Fruit fly (Drosophila melanogaster) whole organism, embryonic: ENCODE data around the gene Naxd.

ENCODE experiments used
- B-H1 ChIP-seq: fragments of 200-800 bp; sonication (Bioruptor generic); IDR thresholded peaks from 3 replicates; pipeline ENCODE4 v1.3.6; 2022; ENCODE audit warnings: missing biosample characterization, missing genetic modification characterization
- BtbVII ChIP-seq: fragments of 200-800 bp; sonication (Bioruptor generic); optimal IDR thresholded peaks from 3 replicates; lab custom pipeline; 2017; ENCODE audit warnings: missing biosample characterization, mild to moderate bottlenecking, missing genetic modification characterization
- CG11695 ChIP-seq: fragments of 200-800 bp; sonication (Bioruptor generic); IDR thresholded peaks from 3 replicates; pipeline ENCODE4 v1.3.6; 2022; ENCODE audit warnings: missing biosample characterization, missing genetic modification characterization
- CG11696 ChIP-seq: fragments of 200-800 bp; sonication (Bioruptor generic); IDR thresholded peaks from 2 replicates; pipeline ENCODE4 v1.3.6; 2022; ENCODE audit warnings: missing biosample characterization, missing genetic modification characterization
- CG12942 ChIP-seq: fragments of 200-800 bp; sonication (Bioruptor generic); optimal IDR thresholded peaks from 3 replicates; lab custom pipeline; 2016; ENCODE audit warnings: missing biosample characterization, missing genetic modification characterization
- CG17186 ChIP-seq: fragments of 200-800 bp; sonication (Bioruptor generic); optimal IDR thresholded peaks from 3 replicates; lab custom pipeline; 2017; ENCODE audit warnings: missing biosample characterization, missing genetic modification reagents, missing genetic modification characterization
- CG17612 ChIP-seq: fragments of 200-800 bp; sonication (Bioruptor generic); IDR thresholded peaks from 2 replicates; pipeline ENCODE4 v1.3.6; 2022; ENCODE audit warnings: missing biosample characterization, missing genetic modification characterization
- CG17829 ChIP-seq: fragments of 200-800 bp; optimal IDR thresholded peaks from 2 replicates; lab custom pipeline; 2019; ENCODE audit warnings: missing biosample characterization, mild to moderate bottlenecking, missing genetic modification characterization, moderate library complexity
- CG18011 ChIP-seq: fragments of 200-800 bp; sonication (Bioruptor generic); optimal IDR thresholded peaks from 2 replicates; lab custom pipeline; 2017; ENCODE audit warnings: missing biosample characterization, missing genetic modification characterization, mild to moderate bottlenecking, moderate library complexity, missing genotype
- CG1832 ChIP-seq: fragments of 200-800 bp; sonication (Bioruptor generic); optimal IDR thresholded peaks from 2 replicates; lab custom pipeline; 2017; ENCODE audit warnings: missing biosample characterization, mild to moderate bottlenecking, missing genetic modification characterization, inconsistent platforms
- CG2116 ChIP-seq: fragments of 200-800 bp; sonication (Bioruptor generic); optimal IDR thresholded peaks from 3 replicates; lab custom pipeline; 2018; ENCODE audit warnings: missing biosample characterization, mild to moderate bottlenecking, missing genetic modification characterization
- CG30020 ChIP-seq: fragments of 200-800 bp; optimal IDR thresholded peaks from 2 replicates; lab custom pipeline; 2019; ENCODE audit warnings: missing biosample characterization, mild to moderate bottlenecking, missing genetic modification characterization, moderate library complexity
- CG34224 ChIP-seq: fragments of 200-800 bp; sonication (Bioruptor generic); IDR thresholded peaks from 3 replicates; pipeline ENCODE4 v1.3.6; 2022; ENCODE audit warnings: missing biosample characterization, missing genetic modification characterization; ENCODE audit not compliant: partially characterized antibody
- CG3838 ChIP-seq: fragments of 200-800 bp; sonication (Bioruptor generic); optimal IDR thresholded peaks from 3 replicates; lab custom pipeline; 2016; ENCODE audit warnings: missing biosample characterization, missing genetic modification characterization
- CG4424 ChIP-seq: fragments of 200-800 bp; sonication (Bioruptor generic); optimal IDR thresholded peaks from 3 replicates; lab custom pipeline; 2016; ENCODE audit warnings: missing biosample characterization, missing genetic modification characterization
- CG6689 ChIP-seq: fragments of 200-800 bp; sonication (Bioruptor generic); IDR thresholded peaks from 2 replicates; pipeline ENCODE4 v1.3.6; 2022; ENCODE audit warnings: missing biosample characterization, missing genetic modification characterization
- CG7745 ChIP-seq: fragments of 200-800 bp; sonication (Bioruptor generic); optimal IDR thresholded peaks from 2 replicates; lab custom pipeline; 2018; ENCODE audit warnings: missing biosample characterization, mild to moderate bottlenecking, missing genetic modification characterization, moderate library complexity
- CG7928 ChIP-seq: fragments of 200-800 bp; sonication (Bioruptor generic); optimal IDR thresholded peaks from 2 replicates; lab custom pipeline; 2017; ENCODE audit warnings: missing biosample characterization, mild to moderate bottlenecking, missing genetic modification characterization
- CG8359 ChIP-seq: fragments of 200-800 bp; sonication (Bioruptor generic); optimal IDR thresholded peaks from 2 replicates; lab custom pipeline; 2017; ENCODE audit warnings: missing biosample characterization, mild to moderate bottlenecking, missing genetic modification characterization, borderline replicate concordance
- CG8388 ChIP-seq: fragments of 200-800 bp; sonication (Bioruptor generic); optimal IDR thresholded peaks from 2 replicates; lab custom pipeline; 2019; ENCODE audit warnings: missing biosample characterization, mild to moderate bottlenecking, missing genetic modification characterization, moderate library complexity
- Dek ChIP-seq: fragments of 200-800 bp; sonication (Bioruptor generic); optimal IDR thresholded peaks from 3 replicates; lab custom pipeline; 2019; ENCODE audit warnings: missing biosample characterization, mild to moderate bottlenecking, missing genetic modification characterization, moderate library complexity
- Dip2 ChIP-seq: fragments of 200-800 bp; sonication (Bioruptor generic); IDR thresholded peaks from 2 replicates; pipeline ENCODE4 v1.3.6; 2022; ENCODE audit warnings: missing biosample characterization, missing genetic modification characterization
- H2.0 ChIP-seq: fragments of 200-800 bp; sonication (Bioruptor generic); IDR thresholded peaks from 2 replicates; pipeline ENCODE4 v1.3.6; 2022; ENCODE audit warnings: missing biosample characterization, missing genetic modification characterization
- HLHmδ ChIP-seq: fragments of 200-800 bp; sonication (Bioruptor generic); optimal IDR thresholded peaks from 2 replicates; lab custom pipeline; 2018; ENCODE audit warnings: missing biosample characterization, mild to moderate bottlenecking, missing genetic modification characterization, moderate library complexity
- Jarid2 ChIP-seq: fragments of 200-800 bp; sonication (Bioruptor generic); optimal IDR thresholded peaks from 3 replicates; lab custom pipeline; 2017; ENCODE audit warnings: mild to moderate bottlenecking, missing biosample characterization, missing genetic modification reagents, missing genetic modification characterization
- Lhr ChIP-seq: fragments of 200-800 bp; sonication (Bioruptor generic); optimal IDR thresholded peaks from 3 replicates; lab custom pipeline; 2017; ENCODE audit warnings: mild to moderate bottlenecking, missing biosample characterization, missing genetic modification reagents, missing genetic modification characterization
- Lpt ChIP-seq: fragments of >200 bp; optimal IDR thresholded peaks from 2 replicates; lab custom pipeline; 2018; ENCODE audit warnings: missing biosample characterization, missing genetic modification characterization
- NfI ChIP-seq: fragments of 200-800 bp; sonication (Bioruptor generic); optimal IDR thresholded peaks from 3 replicates; lab custom pipeline; 2018; ENCODE audit warnings: missing biosample characterization, mild to moderate bottlenecking, missing genetic modification characterization, moderate library complexity
- al ChIP-seq: fragments of 200-800 bp; sonication (Bioruptor generic); IDR thresholded peaks from 2 replicates; pipeline ENCODE4 v1.3.6; 2022; ENCODE audit warnings: missing biosample characterization, missing genetic modification characterization
- az2 ChIP-seq: fragments of 200-800 bp; sonication (Bioruptor generic); optimal IDR thresholded peaks from 3 replicates; lab custom pipeline; 2016; ENCODE audit warnings: missing biosample characterization, missing genetic modification characterization
- bab2 ChIP-seq: fragments of 200-800 bp; sonication (Bioruptor generic); optimal IDR thresholded peaks from 2 replicates; lab custom pipeline; 2016; ENCODE audit warnings: missing biosample characterization, missing genetic modification characterization
- bsh ChIP-seq, 2 experiments: fragments of 200-800 bp; sonication (Bioruptor generic); optimal IDR thresholded peaks; 2 replicates each; lab custom pipeline; 2017 to 2018; ENCODE audit warnings: mild to moderate bottlenecking in 2 of 2, missing biosample characterization in 2 of 2, missing genetic modification characterization in 2 of 2, moderate library complexity in 1 of 2
- chinmo ChIP-seq: fragments of 200-800 bp; sonication (Bioruptor generic); IDR thresholded peaks from 4 replicates; pipeline ENCODE4 v1.3.6; 2022; ENCODE audit warnings: missing biosample characterization, missing genetic modification characterization; ENCODE audit not compliant: partially characterized antibody
- da ChIP-seq: fragments of 200-800 bp; sonication (Bioruptor generic); optimal IDR thresholded peaks from 2 replicates; lab custom pipeline; 2016; ENCODE audit warnings: missing biosample characterization, missing genetic modification characterization
- fu2 ChIP-seq: fragments of 200-800 bp; sonication (Bioruptor generic); optimal IDR thresholded peaks from 2 replicates; lab custom pipeline; 2016; ENCODE audit warnings: missing biosample characterization, missing genetic modification characterization
- gem ChIP-seq: fragments of 200-800 bp; sonication (Bioruptor generic); optimal IDR thresholded peaks from 2 replicates; lab custom pipeline; 2019; ENCODE audit warnings: missing biosample characterization, mild to moderate bottlenecking, missing genetic modification characterization, moderate library complexity
- jumu ChIP-seq: fragments of 200-800 bp; sonication (Bioruptor generic); optimal IDR thresholded peaks from 3 replicates; lab custom pipeline; 2016; ENCODE audit warnings: missing biosample characterization, missing genetic modification characterization
- lab ChIP-seq: fragments of 200-800 bp; sonication (Bioruptor generic); optimal IDR thresholded peaks from 3 replicates; lab custom pipeline; 2017; ENCODE audit warnings: missing biosample characterization, missing genetic modification characterization, mild to moderate bottlenecking, moderate library complexity, missing genetic modification reagents
- maf-S ChIP-seq: fragments of 200-800 bp; sonication (Bioruptor generic); optimal IDR thresholded peaks from 2 replicates; lab custom pipeline; 2016; ENCODE audit warnings: missing biosample characterization, missing genetic modification characterization
- nmo ChIP-seq: fragments of 200-800 bp; sonication (Bioruptor generic); optimal IDR thresholded peaks from 2 replicates; lab custom pipeline; 2018; ENCODE audit warnings: missing biosample characterization, mild to moderate bottlenecking, missing genetic modification characterization, moderate library complexity
- p53 ChIP-seq: fragments of 200-800 bp; sonication (Bioruptor generic); optimal IDR thresholded peaks from 2 replicates; lab custom pipeline; 2016; ENCODE audit warnings: missing biosample characterization, missing genetic modification characterization
- pzg ChIP-seq: fragments of 200-800 bp; sonication (Bioruptor generic); optimal IDR thresholded peaks from 3 replicates; lab custom pipeline; 2018; ENCODE audit warnings: missing biosample characterization, mild to moderate bottlenecking, missing genetic modification characterization, moderate library complexity
- ranshi ChIP-seq: fragments of 200-800 bp; sonication (Bioruptor generic); IDR thresholded peaks from 2 replicates; pipeline ENCODE4 v1.3.6; 2022; ENCODE audit warnings: missing biosample characterization, missing genetic modification characterization
- repo ChIP-seq: fragments of 200-800 bp; sonication (Bioruptor generic); optimal IDR thresholded peaks from 2 replicates; lab custom pipeline; 2016; ENCODE audit warnings: missing biosample characterization, missing genetic modification characterization
- ro ChIP-seq: fragments of 200-800 bp; sonication (Bioruptor generic); IDR thresholded peaks from 2 replicates; pipeline ENCODE4 v1.3.6; 2022; ENCODE audit warnings: missing biosample characterization, missing genetic modification characterization
- slp2 ChIP-seq: fragments of 200-800 bp; sonication (Bioruptor generic); optimal IDR thresholded peaks from 2 replicates; lab custom pipeline; 2016; ENCODE audit warnings: missing biosample characterization, missing genetic modification characterization
- tll ChIP-seq, 2 experiments: fragments of 200-800 bp in 1 of 2; fragments of >200 bp in 1 of 2; sonication (Bioruptor generic) in 1 of 2; optimal IDR thresholded peaks; 2 replicates each; lab custom pipeline; 2017 to 2019; ENCODE audit warnings: missing biosample characterization in 2 of 2, missing genetic modification characterization in 2 of 2, mild to moderate bottlenecking in 1 of 2, moderate library complexity in 1 of 2
- zf30C ChIP-seq: fragments of 200-800 bp; sonication (Bioruptor generic); optimal IDR thresholded peaks from 3 replicates; lab custom pipeline; 2018; ENCODE audit warnings: missing biosample characterization, mild to moderate bottlenecking, missing genetic modification characterization
- zfh1 ChIP-seq: fragments of 200-800 bp; sonication (Bioruptor generic); IDR thresholded peaks from 3 replicates; pipeline ENCODE4 v1.3.6; 2022; ENCODE audit warnings: missing biosample characterization, missing genetic modification characterization

The Naxd gene

dm6 chr3L:19080926-19081700 lies 16.4 kb downstream of the Naxd start (continued):
- TF ChIP-seq CG34224 (GFP tag; lab: Robert Waterston, UW) = no peak
- no peak for TF ChIP-seq slp2 (GFP tag; lab: Kevin White, UChicago)
- no peak for TF ChIP-seq ro (GFP tag; lab: Robert Waterston, UW)
- no peak for TF ChIP-seq nmo (GFP tag; lab: Kevin White, UChicago)
- no peak for TF ChIP-seq Dip2 (GFP tag; lab: Robert Waterston, UW)
- TF ChIP-seq fu2 (GFP tag; lab: Kevin White, UChicago) = no peak
- no peak for TF ChIP-seq CG30020
- TF ChIP-seq BtbVII (GFP tag; lab: Kevin White, UChicago) = no peak
- TF ChIP-seq tll (GFP tag; optimal IDR thresholded peaks at IDR 0.05; lab: Kevin White, UChicago) = peak in 1 of 2 experiments; percentile 50
- no peak for TF ChIP-seq CG6689 (GFP tag; lab: Robert Waterston, UW)
- no peak for TF ChIP-seq p53 (GFP tag; lab: Kevin White, UChicago)
- TF ChIP-seq CG11695 (GFP tag; lab: Robert Waterston, UW) = no peak
- TF ChIP-seq jumu (GFP tag; lab: Kevin White, UChicago) = no peak
- no peak for TF ChIP-seq CG2116 (GFP tag; lab: Kevin White, UChicago)
- no peak for TF ChIP-seq CG12942
- no peak for TF ChIP-seq H2.0 (GFP tag; lab: Robert Waterston, UW)
- TF ChIP-seq gem (tag; lab: Kevin White, UChicago) = no peak
- TF ChIP-seq Dek (tag; lab: Kevin White, UChicago) = no peak
- no peak for TF ChIP-seq CG17612 (GFP tag; lab: Robert Waterston, UW)
- TF ChIP-seq CG7928 (GFP tag; lab: Kevin White, UChicago) = no peak
- TF ChIP-seq CG8388 (GFP tag; lab: Kevin White, UChicago) = no peak
- no peak for TF ChIP-seq repo
- TF ChIP-seq CG11696 (GFP tag; lab: Robert Waterston, UW) = no peak
- TF ChIP-seq az2 (GFP tag; lab: Kevin White, UChicago) = no peak
- no peak for TF ChIP-seq NfI (GFP tag; lab: Kevin White, UChicago)
- TF ChIP-seq HLHmδ (GFP tag; lab: Kevin White, UChicago) = no peak
- TF ChIP-seq B-H1 (GFP tag; lab: Robert Waterston, UW) = no peak
- peak; percentile 13 for TF ChIP-seq CG8359 (GFP tag; lab: Kevin White, UChicago)
- no peak for TF ChIP-seq Jarid2 (GFP tag; lab: Kevin White, UChicago)
- peak; percentile 2 for TF ChIP-seq CG17829 (tag; lab: Kevin White, UChicago)
- no peak for TF ChIP-seq Lhr (GFP tag; lab: Kevin White, UChicago)
- TF ChIP-seq zfh1 (GFP tag; lab: Robert Waterston, UW) = 0 out of 3 replicates have a peak, but pooled peaks have one; percentile 9
- no peak for TF ChIP-seq bsh (GFP tag; optimal IDR thresholded peaks at IDR 0.05; lab: Kevin White, UChicago)
- TF ChIP-seq CG18011 = no peak
- TF ChIP-seq zf30C = no peak
- TF ChIP-seq CG1832 (GFP tag; lab: Kevin White, UChicago) = peak; percentile 58
- TF ChIP-seq CG17186 (GFP tag; lab: Kevin White, UChicago) = no peak
- no peak for TF ChIP-seq pzg (GFP tag; lab: Kevin White, UChicago)
- no peak for TF ChIP-seq CG7745 (tag; lab: Kevin White, UChicago)
- no peak for TF ChIP-seq al (GFP tag; lab: Robert Waterston, UW)
- TF ChIP-seq chinmo (GFP tag; lab: Robert Waterston, UW) = 0 out of 4 replicates have a peak, but pooled peaks have one; percentile 18
- no peak for TF ChIP-seq CG3838 (GFP tag; lab: Kevin White, UChicago)
- TF ChIP-seq CG4424 (GFP tag; lab: Kevin White, UChicago) = no peak
- no peak for TF ChIP-seq ranshi
- TF ChIP-seq da (GFP tag; lab: Kevin White, UChicago) = no peak
- TF ChIP-seq lab = no peak
- TF ChIP-seq maf-S (GFP tag; lab: Kevin White, UChicago) = no peak
- no peak for TF ChIP-seq Lpt (GFP tag; lab: Kevin White, UChicago)
- no peak for TF ChIP-seq bab2 (GFP tag; lab: Kevin White, UChicago)
